Fruit fly (Drosophila melanogaster) whole organism, embryonic: Measurements from ENCODE around the gene Muc4B.
A peak's percentile ranks its signal among the peaks of the same experiment; 100 is the strongest.

Experiments
- Asciz ChIP-seq: fragments of 200-800 bp; sonication (Bioruptor generic); optimal IDR thresholded peaks from 2 replicates; lab custom pipeline; 2017; ENCODE audit warnings: missing biosample characterization, mild to moderate bottlenecking, missing genetic modification characterization, missing genetic modification reagents
- B-H2 ChIP-seq: fragments of 200-800 bp; sonication (Bioruptor generic); optimal IDR thresholded peaks from 2 replicates; lab custom pipeline; 2018; ENCODE audit warnings: missing biosample characterization, mild to moderate bottlenecking, missing genetic modification characterization
- CG10267 ChIP-seq: fragments of 200-800 bp; sonication (Bioruptor generic); optimal IDR thresholded peaks from 2 replicates; lab custom pipeline; 2018; ENCODE audit warnings: missing biosample characterization, mild to moderate bottlenecking, missing genetic modification characterization, moderate library complexity
- CG10321 ChIP-seq: fragments of 200-800 bp; sonication (Bioruptor generic); IDR thresholded peaks from 2 replicates; pipeline ENCODE4 v1.3.6; 2022; ENCODE audit warnings: missing biosample characterization, missing genetic modification characterization
- CG11723 ChIP-seq: fragments of 200-800 bp; sonication (Bioruptor generic); optimal IDR thresholded peaks from 2 replicates; lab custom pipeline; 2017; ENCODE audit warnings: missing biosample characterization, mild to moderate bottlenecking, missing genetic modification characterization
- CG12659 ChIP-seq: fragments of 200-800 bp; sonication (Bioruptor generic); optimal IDR thresholded peaks from 3 replicates; lab custom pipeline; 2017; ENCODE audit warnings: mild to moderate bottlenecking, missing biosample characterization, missing genetic modification reagents, missing genetic modification characterization
- CG14710 ChIP-seq: fragments of 200-800 bp; sonication (Bioruptor generic); optimal IDR thresholded peaks from 3 replicates; lab custom pipeline; 2019; ENCODE audit warnings: missing biosample characterization, mild to moderate bottlenecking, missing genetic modification characterization, moderate library complexity
- CG14965 ChIP-seq: fragments of 200-800 bp; sonication (Bioruptor generic); optimal IDR thresholded peaks from 2 replicates; lab custom pipeline; 2016; ENCODE audit warnings: missing biosample characterization, missing genetic modification characterization, borderline replicate concordance
- CG16863 ChIP-seq: fragments of 200-800 bp; sonication (Bioruptor generic); optimal IDR thresholded peaks from 3 replicates; lab custom pipeline; 2016; ENCODE audit warnings: missing biosample characterization, missing genetic modification characterization
- CG17361 ChIP-seq: fragments of 200-800 bp; sonication (Bioruptor generic); IDR thresholded peaks from 3 replicates; pipeline ENCODE4 v1.3.6; 2022; ENCODE audit warnings: missing biosample characterization, missing genetic modification characterization
- CG1832 ChIP-seq: fragments of 200-800 bp; sonication (Bioruptor generic); optimal IDR thresholded peaks from 2 replicates; lab custom pipeline; 2017; ENCODE audit warnings: missing biosample characterization, mild to moderate bottlenecking, missing genetic modification characterization, inconsistent platforms
- CG30431 ChIP-seq: fragments of 200-800 bp; sonication (Bioruptor generic); optimal IDR thresholded peaks from 2 replicates; lab custom pipeline; 2017; ENCODE audit warnings: missing biosample characterization, missing genetic modification characterization
- CG31224 ChIP-seq: fragments of 200-800 bp; sonication (Bioruptor generic); IDR thresholded peaks from 2 replicates; pipeline ENCODE4 v1.3.6; 2022; ENCODE audit warnings: missing biosample characterization, missing genetic modification characterization
- CG32772 ChIP-seq: fragments of 200-800 bp; sonication (Bioruptor generic); IDR thresholded peaks from 2 replicates; pipeline ENCODE4 v1.3.6; 2022; ENCODE audit warnings: missing biosample characterization, missing genetic modification characterization
- CG3407 ChIP-seq: fragments of 200-800 bp; sonication (Bioruptor generic); optimal IDR thresholded peaks from 2 replicates; lab custom pipeline; 2018; ENCODE audit warnings: missing biosample characterization, mild to moderate bottlenecking, missing genetic modification characterization
- CG3847 ChIP-seq: fragments of 200-800 bp; sonication (Bioruptor generic); IDR thresholded peaks from 2 replicates; pipeline ENCODE4 v1.3.6; 2022; ENCODE audit warnings: missing biosample characterization, missing genetic modification characterization
- CG6175 ChIP-seq: fragments of 200-800 bp; sonication (Bioruptor generic); IDR thresholded peaks from 3 replicates; pipeline ENCODE4 v1.3.6; 2022; ENCODE audit warnings: missing biosample characterization, missing genetic modification characterization
- CG8089 ChIP-seq: fragments of 200-800 bp; sonication (Bioruptor generic); optimal IDR thresholded peaks from 3 replicates; lab custom pipeline; 2016; ENCODE audit warnings: missing biosample characterization, missing genetic modification characterization
- CG8359 ChIP-seq: fragments of 200-800 bp; sonication (Bioruptor generic); optimal IDR thresholded peaks from 2 replicates; lab custom pipeline; 2017; ENCODE audit warnings: missing biosample characterization, mild to moderate bottlenecking, missing genetic modification characterization, borderline replicate concordance
- CrebB ChIP-seq: fragments of 200-800 bp; sonication (Bioruptor generic); optimal IDR thresholded peaks from 3 replicates; lab custom pipeline; 2018; ENCODE audit warnings: missing biosample characterization, mild to moderate bottlenecking, missing genetic modification characterization
- E2f2 ChIP-seq: fragments of 200-800 bp; sonication (Bioruptor generic); IDR thresholded peaks from 2 replicates; pipeline ENCODE4 v1.3.6; 2022; ENCODE audit warnings: missing biosample characterization, missing genetic modification characterization
- Fer3 ChIP-seq: fragments of 200-800 bp; sonication (Bioruptor generic); optimal IDR thresholded peaks from 2 replicates; lab custom pipeline; 2018; ENCODE audit warnings: missing biosample characterization, mild to moderate bottlenecking, missing genetic modification characterization, moderate library complexity
- HmgD ChIP-seq: fragments of 200-800 bp; sonication (Bioruptor generic); optimal IDR thresholded peaks from 3 replicates; lab custom pipeline; 2016; ENCODE audit warnings: missing biosample characterization, missing genetic modification characterization
- Hr39 ChIP-seq: fragments of >200 bp; optimal IDR thresholded peaks from 2 replicates; lab custom pipeline; 2017
- Med ChIP-seq: fragments of 200-800 bp; sonication (Bioruptor generic); peaks from one replicate; lab custom pipeline; 2016; ENCODE audit warnings: missing biosample characterization, missing genetic modification characterization, mild to moderate bottlenecking, inconsistent platforms, moderate library complexity
- NFAT ChIP-seq: fragments of 200-800 bp; sonication (Bioruptor generic); IDR thresholded peaks from 2 replicates; pipeline ENCODE4 v1.3.6; 2022; ENCODE audit warnings: missing biosample characterization, missing genetic modification characterization
- Scr ChIP-seq: fragments of 200-800 bp; sonication (Bioruptor generic); IDR thresholded peaks from 2 replicates; pipeline ENCODE4 v1.3.6; 2022; ENCODE audit warnings: missing biosample characterization, missing genetic modification characterization; ENCODE audit not compliant: partially characterized antibody
- Ssrp ChIP-seq: fragments of 200-800 bp; sonication (Bioruptor generic); optimal IDR thresholded peaks from 2 replicates; lab custom pipeline; 2018; ENCODE audit warnings: missing biosample characterization, mild to moderate bottlenecking, missing genetic modification characterization, moderate library complexity
- ato ChIP-seq: fragments of 200-800 bp; sonication (Bioruptor generic); IDR thresholded peaks from 2 replicates; pipeline ENCODE4 v1.3.6; 2022; ENCODE audit warnings: missing biosample characterization, missing genetic modification characterization; ENCODE audit not compliant: partially characterized antibody
- btn ChIP-seq: fragments of 200-800 bp; sonication (Bioruptor generic); optimal IDR thresholded peaks from 2 replicates; lab custom pipeline; 2016; ENCODE audit warnings: missing biosample characterization, missing genetic modification characterization
- cad ChIP-seq: fragments of >200 bp; optimal IDR thresholded peaks from 2 replicates; lab custom pipeline; 2017; ENCODE audit warnings: missing biosample characterization, missing genetic modification characterization
- chinmo ChIP-seq: fragments of 200-800 bp; sonication (Bioruptor generic); IDR thresholded peaks from 4 replicates; pipeline ENCODE4 v1.3.6; 2022; ENCODE audit warnings: missing biosample characterization, missing genetic modification characterization; ENCODE audit not compliant: partially characterized antibody
- crp ChIP-seq, 2 experiments: fragments of 200-800 bp; sonication (Bioruptor generic); optimal IDR thresholded peaks; 2 replicates in 1 of 2; 3 replicates in 1 of 2; lab custom pipeline; 2017; ENCODE audit warnings: missing biosample characterization in 2 of 2, missing genetic modification characterization in 2 of 2, mild to moderate bottlenecking in 1 of 2, moderate library complexity in 1 of 2
- cwo ChIP-seq: fragments of 200-800 bp; sonication (Bioruptor generic); optimal IDR thresholded peaks from 3 replicates; lab custom pipeline; 2017; ENCODE audit warnings: missing biosample characterization, missing genetic modification characterization, mild to moderate bottlenecking, moderate library complexity, missing genetic modification reagents
- emc ChIP-seq: fragments of 200-800 bp; sonication (Bioruptor generic); optimal IDR thresholded peaks from 2 replicates; lab custom pipeline; 2016; ENCODE audit warnings: missing biosample characterization, missing genetic modification characterization
- en ChIP-seq: fragments of 200-800 bp; sonication (Bioruptor generic); optimal IDR thresholded peaks from 2 replicates; lab custom pipeline; 2016; ENCODE audit warnings: missing biosample characterization, missing genetic modification characterization
- ftz-f1 ChIP-seq: fragments of 200-800 bp; sonication (Bioruptor generic); optimal IDR thresholded peaks from 2 replicates; lab custom pipeline; 2016; ENCODE audit warnings: missing biosample characterization, missing genetic modification characterization
- fu2 ChIP-seq: fragments of 200-800 bp; sonication (Bioruptor generic); optimal IDR thresholded peaks from 2 replicates; lab custom pipeline; 2016; ENCODE audit warnings: missing biosample characterization, missing genetic modification characterization
- gro ChIP-seq: fragments of 200-800 bp; sonication (Bioruptor generic); optimal IDR thresholded peaks from 2 replicates; lab custom pipeline; 2016; ENCODE audit warnings: missing biosample characterization, missing genetic modification characterization
- ham ChIP-seq: fragments of 200-800 bp; sonication (Bioruptor generic); IDR thresholded peaks from 2 replicates; pipeline ENCODE4 v1.3.6; 2022; ENCODE audit warnings: missing biosample characterization, missing genetic modification characterization
- lola ChIP-seq, 3 experiments: fragments of >200 bp in 2 of 3; fragments of 200-800 bp in 1 of 3; sonication (Bioruptor generic) in 1 of 3; optimal IDR thresholded peaks; 2 replicates each; lab custom pipeline; 2017 to 2019; ENCODE audit warnings: missing biosample characterization in 3 of 3, missing genetic modification characterization in 3 of 3, mild to moderate bottlenecking in 1 of 3, moderate library complexity in 1 of 3
- nmo ChIP-seq: fragments of 200-800 bp; sonication (Bioruptor generic); optimal IDR thresholded peaks from 2 replicates; lab custom pipeline; 2018; ENCODE audit warnings: missing biosample characterization, mild to moderate bottlenecking, missing genetic modification characterization, moderate library complexity
- phol ChIP-seq: fragments of 200-800 bp; sonication (Bioruptor generic); optimal IDR thresholded peaks from 3 replicates; lab custom pipeline; 2018; ENCODE audit warnings: missing biosample characterization, mild to moderate bottlenecking, missing genetic modification characterization, moderate library complexity
- pnt ChIP-seq: fragments of 200-800 bp; sonication (Bioruptor generic); optimal IDR thresholded peaks from 3 replicates; lab custom pipeline; 2016; ENCODE audit warnings: missing biosample characterization, missing genetic modification characterization
- repo ChIP-seq: fragments of 200-800 bp; sonication (Bioruptor generic); optimal IDR thresholded peaks from 2 replicates; lab custom pipeline; 2016; ENCODE audit warnings: missing biosample characterization, missing genetic modification characterization
- row ChIP-seq: fragments of 200-800 bp; sonication (Bioruptor generic); IDR thresholded peaks from 3 replicates; pipeline ENCODE4 v1.3.6; 2022; ENCODE audit warnings: missing biosample characterization, missing genetic modification characterization
- tll ChIP-seq, 2 experiments: fragments of 200-800 bp in 1 of 2; fragments of >200 bp in 1 of 2; sonication (Bioruptor generic) in 1 of 2; optimal IDR thresholded peaks; 2 replicates each; lab custom pipeline; 2017 to 2019; ENCODE audit warnings: missing biosample characterization in 2 of 2, missing genetic modification characterization in 2 of 2, mild to moderate bottlenecking in 1 of 2, moderate library complexity in 1 of 2
- unc-4 ChIP-seq: fragments of 200-800 bp; sonication (Bioruptor generic); IDR thresholded peaks from 2 replicates; pipeline ENCODE4 v1.3.6; 2022; ENCODE audit warnings: missing biosample characterization, missing genetic modification characterization; ENCODE audit not compliant: partially characterized antibody
- unpg ChIP-seq: fragments of 200-800 bp; sonication (Bioruptor generic); optimal IDR thresholded peaks from 3 replicates; lab custom pipeline; 2018; ENCODE audit warnings: missing biosample characterization, mild to moderate bottlenecking, missing genetic modification characterization, moderate library complexity

Muc4B gene

DNA sequence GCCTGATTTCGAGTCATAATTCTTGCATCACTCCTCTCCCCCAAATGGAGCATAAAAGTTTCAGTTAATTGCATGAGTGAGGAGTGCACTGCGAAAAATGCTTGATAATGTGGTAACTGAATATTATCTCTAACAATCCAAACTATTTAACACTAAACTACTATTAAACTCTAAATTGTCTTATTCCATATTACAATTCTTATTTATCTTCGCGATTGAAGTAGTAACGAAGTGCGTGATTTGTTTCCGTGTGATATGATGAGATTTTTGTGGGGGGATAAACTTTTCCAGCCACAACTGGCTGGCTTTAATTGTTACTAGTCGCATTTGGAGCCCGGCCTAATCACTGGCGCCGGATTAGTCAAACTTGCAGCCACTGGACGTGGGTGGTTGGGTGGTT is 18.4 kb upstream of the Muc4B start (continued):
- TF ChIP-seq row (GFP tag; lab: Robert Waterston, UW) (peak; percentile 37), emc (GFP tag; lab: Kevin White, UChicago) (no peak), unpg (GFP tag; lab: Kevin White, UChicago) (peak; percentile 12), CG3407 (no peak), CrebB (tag; lab: Kevin White, UChicago) (no peak), en (GFP tag; lab: Kevin White, UChicago) (no peak), CG1832 (GFP tag; lab: Kevin White, UChicago) (no peak), phol (no peak), CG30431 (GFP tag; lab: Kevin White, UChicago) (no peak), CG14710 (tag; lab: Kevin White, UChicago) (no peak), nmo (GFP tag; lab: Kevin White, UChicago) (no peak), chinmo (GFP tag; lab: Robert Waterston, UW) (no peak)
- TF ChIP-seq, all 482 proteins: peak for 16

DNA sequence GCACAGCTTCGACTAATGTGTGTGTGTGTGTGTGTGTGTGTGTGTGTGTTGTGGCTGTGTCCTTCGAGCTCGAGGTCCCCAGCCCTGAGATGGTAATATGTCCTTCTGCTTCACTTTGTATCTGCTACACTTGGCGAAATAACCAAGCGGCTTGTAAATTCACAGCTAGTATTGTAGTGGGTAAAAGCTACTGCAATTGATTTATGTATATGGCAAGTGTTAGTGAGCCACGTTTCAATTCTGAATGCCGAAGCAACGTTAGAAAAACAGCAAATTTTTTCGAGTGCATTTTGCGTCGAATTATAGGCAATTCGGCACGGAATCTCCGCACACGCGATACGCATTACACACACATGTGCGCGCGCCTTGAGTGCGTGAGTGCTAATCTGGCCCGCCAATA is 16.7 kb upstream of the Muc4B start:
- TF ChIP-seq CG16863 (GFP tag; lab: Kevin White, UChicago) = peak; percentile 7
- TF ChIP-seq pnt (GFP tag; lab: Kevin White, UChicago) = peak; percentile 35
- TF ChIP-seq Fer3 (tag; lab: Kevin White, UChicago) = peak; percentile 64
- TF ChIP-seq unc-4 (GFP tag; lab: Robert Waterston, UW) = no peak
- no peak for TF ChIP-seq HmgD
- peak; percentile 22 for TF ChIP-seq Asciz (GFP tag; lab: Kevin White, UChicago)
- TF ChIP-seq cwo = peak; percentile 57
- no peak for TF ChIP-seq ftz-f1
- no peak for TF ChIP-seq btn (GFP tag; lab: Kevin White, UChicago)
- no peak for TF ChIP-seq CG10321
- no peak; the same call in 1 of the 2 replicates for TF ChIP-seq NFAT
- TF ChIP-seq CG14965 (GFP tag; lab: Kevin White, UChicago) = no peak
- 0 out of 3 replicates have a peak, but pooled peaks have one; percentile 27 for TF ChIP-seq CG6175
- peak; percentile 40; the same call in 1 of the 3 replicates for TF ChIP-seq CG17361
- no peak for TF ChIP-seq Hr39 (lab: Kevin White, UChicago)
- TF ChIP-seq Med (GFP tag; lab: Kevin White, UChicago) = peak; percentile 90
- no peak for TF ChIP-seq Scr
- TF ChIP-seq CG10267 (tag; lab: Kevin White, UChicago) = peak; percentile 16
- no peak for TF ChIP-seq CG11723 (GFP tag; lab: Kevin White, UChicago)
- TF ChIP-seq CG8089 (GFP tag; lab: Kevin White, UChicago) = peak; percentile 7
- no peak for TF ChIP-seq tll (GFP tag; optimal IDR thresholded peaks at IDR 0.05; lab: Kevin White, UChicago)
- no peak for TF ChIP-seq crp (GFP tag; optimal IDR thresholded peaks at IDR 0.05; lab: Kevin White, UChicago)
- TF ChIP-seq fu2 (GFP tag; lab: Kevin White, UChicago) = peak; percentile 13
- no peak for TF ChIP-seq cad
- no peak for TF ChIP-seq ato
- TF ChIP-seq E2f2 (GFP tag; lab: Robert Waterston, UW) = peak; percentile 14; the same call in 1 of the 2 replicates
- TF ChIP-seq CG32772 (GFP tag; lab: Robert Waterston, UW) = no peak
- peak in 1 of 3 experiments; percentile 42 for TF ChIP-seq lola (GFP tag; optimal IDR thresholded peaks at IDR 0.05; lab: Kevin White, UChicago)
- peak; percentile 35 for TF ChIP-seq repo (GFP tag; lab: Kevin White, UChicago)
- TF ChIP-seq CG31224 (GFP tag; lab: Robert Waterston, UW) = peak; percentile 29; the same call in 1 of the 2 replicates
- TF ChIP-seq CG12659 = peak; percentile 21
- no peak for TF ChIP-seq ham
- peak; percentile 46 for TF ChIP-seq CG3847 (GFP tag; lab: Robert Waterston, UW)
- no peak for TF ChIP-seq gro (GFP tag; lab: Kevin White, UChicago)
- no peak for TF ChIP-seq CG8359 (GFP tag; lab: Kevin White, UChicago)
- peak; percentile 16 for TF ChIP-seq Ssrp (tag; lab: Kevin White, UChicago)
- TF ChIP-seq B-H2 (GFP tag; lab: Kevin White, UChicago) = no peak
